Worm (Caenorhabditis elegans) whole organism, late embryonic: ENCODE results near the gene C09B9.4.

Experiments
- C08G9.2 ChIP-seq: sonication (generic microtip); optimal IDR thresholded peaks from 2 replicates; lab custom pipeline; 2016; ENCODE audit warnings: mild to moderate bottlenecking, missing genetic modification characterization, moderate library complexity, missing compliant biosample characterization
- C38D4.7 ChIP-seq: fragments of 200-800 bp; sonication (Bioruptor generic); optimal IDR thresholded peaks from 2 replicates; lab custom pipeline; 2018; ENCODE audit warnings: mild to moderate bottlenecking, missing genetic modification characterization, moderate library complexity, missing compliant biosample characterization
- F13H6.1 ChIP-seq: sonication (generic microtip); optimal IDR thresholded peaks from 2 replicates; lab custom pipeline; 2016; ENCODE audit warnings: missing genetic modification characterization, missing compliant biosample characterization
- K02D7.2 ChIP-seq: sonication (generic microtip); optimal IDR thresholded peaks from 2 replicates; lab custom pipeline; 2017; ENCODE audit warnings: mild to moderate bottlenecking, missing genetic modification characterization, missing compliant biosample characterization
- K09A11.1 ChIP-seq: sonication (generic microtip); optimal IDR thresholded peaks from 2 replicates; lab custom pipeline; 2017; ENCODE audit warnings: antibody characterized with exemption, mild to moderate bottlenecking, missing genetic modification characterization, missing compliant biosample characterization; ENCODE audit not compliant: insufficient read depth
- T23F11.4 ChIP-seq: fragments of 200-800 bp; sonication (Bioruptor generic); optimal IDR thresholded peaks from 2 replicates; lab custom pipeline; 2018; ENCODE audit warnings: mild to moderate bottlenecking, missing genetic modification characterization, missing compliant biosample characterization
- Y22D7AL.16 ChIP-seq: sonication (generic microtip); optimal IDR thresholded peaks from 2 replicates; lab custom pipeline; 2016; ENCODE audit warnings: missing genetic modification characterization, missing compliant biosample characterization
- ama-1 ChIP-seq: fragments of 150-350 bp; optimal IDR thresholded peaks from 2 replicates; lab custom pipeline; 2014
- ceh-18 ChIP-seq: sonication (generic microtip); optimal IDR thresholded peaks from 2 replicates; lab custom pipeline; 2016; ENCODE audit warnings: missing genetic modification characterization, missing compliant biosample characterization
- ceh-19 ChIP-seq: fragments of 200-800 bp; sonication (Bioruptor generic); optimal IDR thresholded peaks from 2 replicates; lab custom pipeline; 2018; ENCODE audit warnings: mild to moderate bottlenecking, missing genetic modification characterization, missing compliant biosample characterization
- ceh-24 ChIP-seq: sonication (generic microtip); optimal IDR thresholded peaks from 2 replicates; lab custom pipeline; 2016; ENCODE audit warnings: mild to moderate bottlenecking, missing genetic modification characterization, missing compliant biosample characterization
- ceh-31 ChIP-seq: sonication (generic microtip); optimal IDR thresholded peaks from 2 replicates; lab custom pipeline; 2016; ENCODE audit warnings: missing genetic modification characterization, missing compliant biosample characterization
- ceh-34 ChIP-seq: sonication (generic microtip); optimal IDR thresholded peaks from 2 replicates; lab custom pipeline; 2016; ENCODE audit warnings: mild to moderate bottlenecking, missing genetic modification characterization, missing compliant biosample characterization
- ceh-45 ChIP-seq: fragments of 200-800 bp; sonication (Bioruptor generic); IDR thresholded peaks from 2 replicates; pipeline ENCODE4 v1.3.6; 2022; ENCODE audit warnings: missing genetic modification reagents, missing genetic modification characterization, missing compliant biosample characterization
- ceh-48 ChIP-seq: sonication (generic microtip); optimal IDR thresholded peaks from 2 replicates; lab custom pipeline; 2016; ENCODE audit warnings: missing genetic modification characterization, inconsistent platforms, missing compliant biosample characterization
- ceh-6 ChIP-seq: fragments of 200-800 bp; sonication (Bioruptor generic); optimal IDR thresholded peaks from 2 replicates; lab custom pipeline; 2018; ENCODE audit warnings: mild to moderate bottlenecking, missing genetic modification characterization, missing compliant biosample characterization
- che-1 ChIP-seq: sonication (generic microtip); optimal IDR thresholded peaks from 2 replicates; lab custom pipeline; 2016; ENCODE audit warnings: mild to moderate bottlenecking, missing genetic modification characterization, missing compliant biosample characterization
- elt-4 ChIP-seq: sonication (generic microtip); optimal IDR thresholded peaks from 2 replicates; lab custom pipeline; 2016; ENCODE audit warnings: missing genetic modification characterization, missing compliant biosample characterization
- eyg-1 ChIP-seq: sonication (generic microtip); optimal IDR thresholded peaks from 2 replicates; lab custom pipeline; 2016; ENCODE audit warnings: missing genotype, missing genetic modification characterization, missing compliant biosample characterization
- fkh-6 ChIP-seq: sonication (generic microtip); optimal IDR thresholded peaks from 2 replicates; lab custom pipeline; 2016; ENCODE audit warnings: missing genetic modification characterization, missing compliant biosample characterization
- gmeb-2 ChIP-seq: sonication (generic microtip); optimal IDR thresholded peaks from 2 replicates; lab custom pipeline; 2016; ENCODE audit warnings: missing genetic modification characterization, inconsistent platforms, missing compliant biosample characterization
- hlh-13 ChIP-seq: fragments of 200-800 bp; sonication (Bioruptor generic); optimal IDR thresholded peaks from 2 replicates; lab custom pipeline; 2018; ENCODE audit warnings: mild to moderate bottlenecking, missing genetic modification characterization, missing compliant biosample characterization
- lim-6 ChIP-seq: sonication (generic microtip); optimal IDR thresholded peaks from 2 replicates; lab custom pipeline; 2016; ENCODE audit warnings: missing genetic modification characterization, missing compliant biosample characterization
- lin-11 ChIP-seq: fragments of 200-800 bp; sonication (Bioruptor generic); optimal IDR thresholded peaks from 2 replicates; lab custom pipeline; 2018; ENCODE audit warnings: mild to moderate bottlenecking, missing genetic modification characterization, missing compliant biosample characterization
- madf-2 ChIP-seq: sonication (generic microtip); optimal IDR thresholded peaks from 2 replicates; lab custom pipeline; 2017; ENCODE audit warnings: missing genetic modification characterization, missing compliant biosample characterization
- nfya-1 ChIP-seq: sonication (generic microtip); optimal IDR thresholded peaks from 2 replicates; lab custom pipeline; 2017; ENCODE audit warnings: missing genetic modification characterization, mild to moderate bottlenecking, missing compliant biosample characterization, antibody characterized with exemption, moderate library complexity
- nhr-232 ChIP-seq: sonication (generic microtip); optimal IDR thresholded peaks from 2 replicates; lab custom pipeline; 2016; ENCODE audit warnings: missing genetic modification characterization, missing compliant biosample characterization
- pag-3 ChIP-seq: sonication (generic microtip); optimal IDR thresholded peaks from 2 replicates; lab custom pipeline; 2016; ENCODE audit warnings: missing compliant biosample characterization, missing genetic modification characterization, borderline replicate concordance
- pat-9 ChIP-seq: fragments of 200-800 bp; sonication (Bioruptor generic); optimal IDR thresholded peaks from 2 replicates; lab custom pipeline; 2018; ENCODE audit warnings: mild to moderate bottlenecking, missing genetic modification characterization, moderate library complexity, missing compliant biosample characterization
- pha-2 ChIP-seq: sonication (generic microtip); optimal IDR thresholded peaks from 2 replicates; lab custom pipeline; 2017; ENCODE audit warnings: mild to moderate bottlenecking, missing genetic modification characterization, missing compliant biosample characterization
- pha-4 ChIP-seq: fragments of 150-350 bp; optimal IDR thresholded peaks from 2 replicates; lab custom pipeline; 2018; ENCODE audit warnings: missing biosample characterization, missing genetic modification reagents, missing genetic modification characterization
- pqm-1 ChIP-seq: sonication (generic microtip); optimal IDR thresholded peaks from 2 replicates; lab custom pipeline; 2016; ENCODE audit warnings: missing genetic modification characterization, missing compliant biosample characterization
- pros-1 ChIP-seq: fragments of 150-350 bp; optimal IDR thresholded peaks from 2 replicates; lab custom pipeline; 2014; ENCODE audit warnings: missing biosample characterization, missing genetic modification reagents, missing genetic modification characterization
- rnt-1 ChIP-seq: sonication (generic microtip); optimal IDR thresholded peaks from 2 replicates; lab custom pipeline; 2016; ENCODE audit warnings: missing genetic modification characterization, missing compliant biosample characterization
- sdc-2 ChIP-seq: sonication (generic microtip); optimal IDR thresholded peaks from 2 replicates; lab custom pipeline; 2016; ENCODE audit warnings: missing genotype, missing genetic modification characterization, missing compliant biosample characterization
- sox-4 ChIP-seq: sonication (generic microtip); optimal IDR thresholded peaks from 2 replicates; lab custom pipeline; 2017; ENCODE audit warnings: mild to moderate bottlenecking, missing genetic modification characterization, inconsistent platforms, missing compliant biosample characterization
- syd-9 ChIP-seq: sonication (generic microtip); optimal IDR thresholded peaks from 2 replicates; lab custom pipeline; 2016; ENCODE audit warnings: mild to moderate bottlenecking, missing genetic modification characterization, moderate library complexity, missing compliant biosample characterization
- tbx-7 ChIP-seq: sonication (generic microtip); optimal IDR thresholded peaks from 2 replicates; lab custom pipeline; 2016; ENCODE audit warnings: missing genotype, missing genetic modification characterization, missing compliant biosample characterization
- ttx-3 ChIP-seq: sonication (generic microtip); optimal IDR thresholded peaks from 2 replicates; lab custom pipeline; 2016; ENCODE audit warnings: missing genetic modification reagents, missing genetic modification characterization, missing compliant biosample characterization
- unc-3 ChIP-seq, 2 experiments: fragments of 200-800 bp in 1 of 2; sonication (Bioruptor generic) in 1 of 2; sonication (generic microtip) in 1 of 2; conservative IDR thresholded peaks in 1 of 2; optimal IDR thresholded peaks in 1 of 2; 2 replicates each; pipeline versions ENCODE4 v1.3.6 to Lab custom; 2016 to 2022; ENCODE audit warnings: missing compliant biosample characterization in 2 of 2, missing genetic modification characterization in 2 of 2, missing genetic modification reagents in 1 of 2
- unc-42 ChIP-seq: sonication (generic microtip); optimal IDR thresholded peaks from 2 replicates; lab custom pipeline; 2016; ENCODE audit warnings: missing genotype, missing genetic modification characterization, missing compliant biosample characterization
- unc-55 ChIP-seq: sonication (generic microtip); optimal IDR thresholded peaks from 2 replicates; lab custom pipeline; 2017; ENCODE audit warnings: missing biosample characterization, missing genetic modification reagents, missing genetic modification characterization

C09B9.4 gene

DNA sequence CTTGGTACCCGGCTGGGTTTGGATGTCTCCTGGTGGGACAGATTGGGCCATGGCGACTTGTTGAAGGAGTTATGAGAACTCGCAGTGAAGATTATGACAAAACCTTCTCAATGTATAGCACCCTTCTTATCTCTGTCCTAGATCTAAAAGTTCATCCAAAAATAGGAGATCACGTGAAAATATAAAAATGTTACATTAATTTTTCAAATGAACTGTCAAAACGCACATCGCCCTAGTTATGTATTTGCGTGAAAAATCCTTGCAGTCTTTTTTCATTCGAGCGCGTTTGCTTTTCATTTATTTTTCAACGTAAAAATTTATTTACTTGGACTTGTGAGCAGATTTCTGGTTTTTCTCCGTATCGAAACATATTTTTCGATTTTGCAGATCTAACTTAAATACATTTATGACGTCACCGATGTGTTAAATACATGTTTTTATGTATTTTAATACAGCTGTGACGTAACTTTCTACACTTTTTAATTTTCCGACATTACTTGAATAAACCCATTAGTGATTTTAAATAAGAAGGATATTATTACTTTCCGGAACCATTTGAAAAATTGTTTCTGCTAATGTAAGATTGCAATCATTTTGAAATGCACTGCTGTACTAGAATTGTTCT, 22.9 kb upstream of the C09B9.4 start, which contains the start of gene msp-55:
Gene msp-55, minus strand, starts transcription at position 51 of the 625 bp plus-strand sequence.
- TF ChIP-seq rnt-1 (tag; lab: Kevin White, UChicago) = no peak
- TF ChIP-seq pros-1 = no peak
- no peak for TF ChIP-seq ceh-34

DNA sequence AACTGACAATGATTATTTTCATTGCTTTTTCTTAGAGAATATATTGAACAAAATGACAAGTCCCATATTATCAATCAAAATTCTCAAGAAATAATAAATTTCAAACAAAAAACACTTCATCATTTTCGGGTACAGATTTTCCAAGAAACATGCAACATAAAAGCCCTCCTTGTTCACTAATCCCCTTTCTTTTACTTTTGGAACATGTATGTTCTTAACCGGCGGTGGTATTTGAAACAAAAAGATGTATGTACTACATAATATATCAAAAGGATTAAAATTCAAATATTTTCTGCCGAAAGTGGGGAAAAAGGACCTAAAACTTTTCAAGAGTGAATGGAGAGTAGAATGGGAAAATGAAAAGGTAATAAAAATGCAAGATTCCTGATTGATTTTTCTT, 21.1 kb upstream of the C09B9.4 start:
- TF ChIP-seq ceh-48 (no peak), C38D4.7 (GFP tag; lab: Kevin White, UChicago) (no peak), syd-9 (no peak), lim-6 (tag; lab: Kevin White, UChicago) (no peak), hlh-13 (GFP tag; lab: Kevin White, UChicago) (no peak), K02D7.2 (tag; lab: Kevin White, UChicago) (no peak)

DNA sequence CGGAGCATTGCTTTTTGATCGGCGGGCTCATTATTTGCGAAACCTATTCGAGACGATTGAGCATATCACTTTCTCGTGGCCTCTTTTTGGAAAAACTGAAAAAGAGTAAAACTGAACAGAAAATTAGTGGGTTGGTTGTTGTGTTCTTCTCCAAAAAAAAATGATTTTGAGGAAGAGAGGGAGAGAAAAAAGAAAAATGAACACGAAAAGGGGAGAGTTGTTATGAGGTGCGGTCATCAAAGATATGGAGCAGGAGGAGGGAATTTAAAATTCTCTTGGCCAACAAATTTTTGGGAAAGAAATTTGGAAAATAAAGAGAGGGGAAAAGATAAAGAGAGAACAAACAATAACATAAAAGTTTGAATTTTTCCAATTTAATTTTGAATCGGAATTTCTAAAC, 12.2 kb upstream of the C09B9.4 start, which contains the start of gene hot-9:
Gene hot-9, minus strand, starts transcription at position 101 of the 400 bp plus-strand sequence.
- TF ChIP-seq hlh-13 (GFP tag; lab: Kevin White, UChicago) (no peak), pag-3 (tag; lab: Kevin White, UChicago) (no peak), sox-4 (tag; lab: Kevin White, UChicago) (no peak), pha-4 (tag; lab: Kevin White, UChicago) (no peak), C08G9.2 (tag; lab: Kevin White, UChicago) (no peak), ama-1 (no peak), ceh-18 (tag; lab: Kevin White, UChicago) (no peak)

DNA sequence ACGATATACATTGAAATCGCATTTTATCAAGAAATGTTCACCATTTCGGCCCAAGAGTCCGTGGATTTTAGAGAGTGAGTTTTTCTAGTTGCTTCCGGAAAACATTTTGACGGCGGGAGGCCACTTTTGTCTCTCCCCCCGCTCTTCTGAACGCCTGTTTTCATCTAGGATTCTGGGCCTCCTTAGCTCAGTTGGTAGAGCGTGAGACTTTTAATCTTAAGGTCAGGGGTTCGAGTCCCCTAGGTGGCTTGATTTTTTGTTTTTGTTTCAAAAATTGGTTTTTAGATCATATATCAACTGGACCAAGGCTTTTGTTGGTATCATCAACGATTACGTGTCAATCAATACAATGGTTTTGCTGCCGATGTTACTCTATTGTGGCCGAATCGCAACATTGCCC, 5.6 kb upstream of the C09B9.4 start:
- TF ChIP-seq sox-4 (tag; lab: Kevin White, UChicago) (peak; percentile 29), ttx-3 (peak; percentile 39), nhr-232 (tag; lab: Kevin White, UChicago) (peak; percentile 32), C08G9.2 (tag; lab: Kevin White, UChicago) (no peak), hlh-13 (GFP tag; lab: Kevin White, UChicago) (no peak), pat-9 (peak; percentile 23), che-1 (tag; lab: Kevin White, UChicago) (peak; percentile 39), C38D4.7 (GFP tag; lab: Kevin White, UChicago) (peak; percentile 26), Y22D7AL.16 (tag; lab: Kevin White, UChicago) (no peak), tbx-7 (tag; lab: Kevin White, UChicago) (no peak), ceh-6 (GFP tag; lab: Kevin White, UChicago) (peak; percentile 21), lin-11 (tag; lab: Kevin White, UChicago) (peak; percentile 3), sdc-2 (no peak), gmeb-2 (peak; percentile 38), F13H6.1 (no peak), ceh-45 (GFP tag; lab: Robert Waterston, UW) (0 out of 2 replicates have a peak, but pooled peaks have one; percentile 8), unc-42 (tag; lab: Kevin White, UChicago) (no peak), nfya-1 (peak; percentile 3)

DNA sequence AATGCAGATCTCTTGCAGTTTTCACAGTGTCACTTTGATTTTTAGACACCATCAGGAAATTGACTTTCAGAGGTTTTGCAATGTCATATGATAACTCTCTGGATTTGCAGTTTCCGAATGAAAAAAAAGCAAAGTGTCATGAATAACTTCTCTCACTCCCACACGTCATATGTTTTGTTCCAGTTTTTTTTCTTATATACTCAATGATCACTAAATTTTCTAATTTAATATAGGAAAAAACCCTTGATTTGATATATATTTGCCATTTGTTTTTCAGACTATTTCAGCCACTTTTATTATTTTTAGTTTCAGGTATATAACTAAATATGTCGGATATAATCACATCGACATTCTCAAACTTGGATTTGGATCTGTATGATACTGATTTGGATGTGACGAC, 4.3 kb upstream of the C09B9.4 start, which contains the start of gene C09B9.1:
Gene C09B9.1, plus strand, starts transcription at position 301 of the 400 bp plus-strand sequence.
- TF ChIP-seq elt-4 = no peak
- no peak for TF ChIP-seq pros-1
- TF ChIP-seq K09A11.1 (tag; lab: Kevin White, UChicago) = no peak

DNA sequence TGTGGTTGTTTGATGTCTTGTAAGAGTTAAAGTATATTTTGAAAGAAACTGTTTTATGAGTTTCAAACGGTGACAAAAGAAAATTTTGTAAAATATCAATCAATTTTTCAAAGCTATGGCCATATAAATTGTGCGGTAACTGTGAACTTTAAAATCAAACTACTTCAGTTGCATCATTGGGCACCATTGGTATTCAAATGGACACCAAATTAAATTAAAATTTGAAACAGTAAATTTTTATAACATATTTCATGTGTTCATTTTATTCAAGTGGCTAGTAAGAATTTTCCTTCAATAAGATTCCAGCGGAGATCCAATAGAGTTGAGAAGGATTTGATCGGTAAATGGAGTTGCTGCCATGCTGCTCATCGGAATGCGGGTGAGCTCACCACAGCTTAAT, 1.8 kb downstream of the C09B9.4 start:
- TF ChIP-seq elt-4 (no peak), pqm-1 (tag; lab: Kevin White, UChicago) (no peak), ceh-19 (GFP tag; lab: Kevin White, UChicago) (no peak), unc-55 (GFP tag; lab: Kevin White, UChicago) (no peak), che-1 (tag; lab: Kevin White, UChicago) (no peak), T23F11.4 (GFP tag; lab: Kevin White, UChicago) (no peak), unc-3 (GFP tag; conservative IDR thresholded peaks at IDR 0.05; lab: Robert Waterston, UW) (no peak), unc-3 (tag; optimal IDR thresholded peaks at IDR 0.05; lab: Kevin White, UChicago) (no peak), rnt-1 (tag; lab: Kevin White, UChicago) (no peak), pha-2 (tag; lab: Kevin White, UChicago) (no peak), C38D4.7 (GFP tag; lab: Kevin White, UChicago) (no peak), ceh-24 (tag; lab: Kevin White, UChicago) (no peak), madf-2 (tag; lab: Kevin White, UChicago) (no peak), ceh-31 (tag; lab: Kevin White, UChicago) (no peak), ceh-18 (tag; lab: Kevin White, UChicago) (no peak), fkh-6 (tag; lab: Kevin White, UChicago) (no peak), eyg-1 (tag; lab: Kevin White, UChicago) (no peak)
